Worm (Caenorhabditis elegans): ENCODE measurements around the gene Y81B9A.2.

Y81B9A.2 gene

DNA sequence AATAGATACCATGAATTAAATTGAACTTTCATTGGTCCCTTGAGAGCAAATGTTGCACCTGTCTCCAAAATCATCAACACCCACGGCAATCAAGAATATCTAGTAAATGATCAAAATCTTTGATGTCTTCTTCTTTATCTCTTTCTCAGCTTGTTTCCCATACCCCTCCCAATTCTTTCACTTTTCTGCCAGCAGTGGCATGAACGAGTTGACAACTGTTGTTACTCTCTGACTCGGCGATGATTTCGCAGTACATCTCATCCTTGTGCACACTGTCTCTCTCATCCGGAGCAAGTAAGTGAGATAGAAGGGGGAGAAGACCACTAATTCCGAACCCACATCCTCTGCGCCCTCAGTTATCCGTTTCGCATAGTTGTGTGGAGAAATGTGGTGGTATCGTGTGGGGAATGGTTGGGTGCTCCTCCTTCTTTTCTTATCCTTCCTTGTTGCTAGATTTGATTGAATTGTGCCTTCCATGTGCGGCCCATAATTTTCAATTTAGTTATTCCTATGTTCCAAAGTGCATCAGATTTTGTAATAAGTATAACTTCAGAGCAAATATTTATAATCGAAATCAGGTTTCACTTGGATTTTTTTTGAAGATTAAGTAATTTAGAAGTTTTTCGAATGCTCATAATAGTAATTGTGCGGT lies 22.6 kb upstream of the Y81B9A.2 start:
- no peak for TF ChIP-seq F13C5.2 (tag; optimal IDR thresholded peaks at IDR 0.05)
- TF ChIP-seq ets-7 (tag; optimal IDR thresholded peaks at IDR 0.05) = no peak
- no peak for TF ChIP-seq sea-1 (GFP tag; conservative IDR thresholded peaks at IDR 0.05)
- TF ChIP-seq aly-1 (tag; optimal IDR thresholded peaks at IDR 0.05) = no peak
- no peak for TF ChIP-seq tbx-37 (GFP tag; conservative IDR thresholded peaks at IDR 0.05)
- no peak for TF ChIP-seq hnd-1 (tag; optimal IDR thresholded peaks at IDR 0.05)
- no peak for TF ChIP-seq B0310.2 (tag; optimal IDR thresholded peaks at IDR 0.05)
- no peak for TF ChIP-seq tbx-11 (GFP tag; IDR thresholded peaks at IDR 0.05)

DNA sequence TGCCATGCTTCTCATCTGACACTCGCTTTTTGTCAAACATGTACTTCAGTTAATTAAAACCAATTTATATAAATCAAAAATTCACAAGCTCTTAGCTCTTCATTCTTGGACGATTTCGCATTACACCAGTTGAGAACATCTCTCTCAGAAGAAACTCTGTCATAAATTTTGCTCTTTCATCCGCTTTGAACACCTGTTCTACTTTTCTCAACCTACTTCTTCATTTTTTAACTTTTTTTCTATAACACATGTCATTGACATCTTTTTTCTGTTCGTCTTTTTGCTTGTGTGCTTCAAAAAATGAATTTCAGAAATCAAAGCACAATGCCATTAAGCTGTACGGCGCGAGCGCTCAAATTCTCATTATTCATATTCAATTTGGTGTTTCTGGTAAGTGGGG lies 21.1 kb upstream of the Y81B9A.2 start, which contains the start of gene tsp-11:
tsp-11 (plus strand) TSS at position 301 of the 400 bp plus-strand sequence.
- TF ChIP-seq hmg-4 (GFP tag; optimal IDR thresholded peaks at IDR 0.05) (no peak), B0310.2 (tag; optimal IDR thresholded peaks at IDR 0.05) (no peak), sea-1 (GFP tag; conservative IDR thresholded peaks at IDR 0.05) (no peak), ama-1 (optimal IDR thresholded peaks at IDR 0.05) (no peak), ceh-13 (GFP tag; optimal IDR thresholded peaks at IDR 0.05) (no peak), aly-1 (tag; optimal IDR thresholded peaks at IDR 0.05) (no peak), flt-1 (GFP tag; IDR thresholded peaks at IDR 0.05) (no peak), scrt-1 (GFP tag; IDR thresholded peaks at IDR 0.05) (no peak), pes-1 (GFP tag; IDR thresholded peaks at IDR 0.05) (no peak), ceh-36 (tag; optimal IDR thresholded peaks at IDR 0.05) (no peak), tra-4 (tag; optimal IDR thresholded peaks at IDR 0.05) (no peak), hmbx-1 (tag; optimal IDR thresholded peaks at IDR 0.05) (no peak), ets-7 (tag; optimal IDR thresholded peaks at IDR 0.05) (no peak), tbx-11 (GFP tag; IDR thresholded peaks at IDR 0.05) (no peak), tbx-37 (GFP tag; conservative IDR thresholded peaks at IDR 0.05) (no peak), hnd-1 (tag; optimal IDR thresholded peaks at IDR 0.05) (no peak), F13C5.2 (tag; optimal IDR thresholded peaks at IDR 0.05) (no peak)

DNA sequence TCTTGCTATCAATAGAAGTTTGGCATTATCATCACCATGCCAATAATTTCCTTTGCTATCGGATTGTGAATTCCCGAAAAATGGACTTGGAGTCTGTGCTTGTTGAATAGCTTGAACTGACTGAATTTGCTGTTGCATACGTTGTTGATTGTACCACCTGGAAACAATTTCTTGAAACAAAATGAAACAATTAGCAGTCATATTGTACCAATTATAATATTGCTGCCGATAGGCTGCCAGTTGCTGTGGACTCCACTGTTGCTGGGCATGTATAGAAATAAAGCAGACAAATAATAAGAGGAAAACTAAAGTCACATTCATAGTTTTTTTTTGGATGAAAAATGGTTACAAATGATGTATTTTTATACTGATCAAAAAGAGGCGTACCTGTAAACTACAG lies 17.0 kb upstream of the Y81B9A.2 start, which contains the start of gene B0563.10:
B0563.10 (minus strand) TSS at position 325 of the 400 bp plus-strand sequence.
- TF ChIP-seq scrt-1 (GFP tag; IDR thresholded peaks at IDR 0.05) = no peak
- TF ChIP-seq tbx-11 (GFP tag; IDR thresholded peaks at IDR 0.05) = no peak
- TF ChIP-seq aly-1 (tag; optimal IDR thresholded peaks at IDR 0.05) = no peak
- no peak for TF ChIP-seq tbx-37 (GFP tag; conservative IDR thresholded peaks at IDR 0.05)
- TF ChIP-seq F13C5.2 (tag; optimal IDR thresholded peaks at IDR 0.05) = no peak
- no peak for TF ChIP-seq ceh-13 (GFP tag; optimal IDR thresholded peaks at IDR 0.05)
- no peak for TF ChIP-seq ama-1 (optimal IDR thresholded peaks at IDR 0.05)
- TF ChIP-seq flt-1 (GFP tag; IDR thresholded peaks at IDR 0.05) = no peak
- no peak for TF ChIP-seq hmg-4 (GFP tag; optimal IDR thresholded peaks at IDR 0.05)
- TF ChIP-seq B0310.2 (tag; optimal IDR thresholded peaks at IDR 0.05) = no peak

DNA sequence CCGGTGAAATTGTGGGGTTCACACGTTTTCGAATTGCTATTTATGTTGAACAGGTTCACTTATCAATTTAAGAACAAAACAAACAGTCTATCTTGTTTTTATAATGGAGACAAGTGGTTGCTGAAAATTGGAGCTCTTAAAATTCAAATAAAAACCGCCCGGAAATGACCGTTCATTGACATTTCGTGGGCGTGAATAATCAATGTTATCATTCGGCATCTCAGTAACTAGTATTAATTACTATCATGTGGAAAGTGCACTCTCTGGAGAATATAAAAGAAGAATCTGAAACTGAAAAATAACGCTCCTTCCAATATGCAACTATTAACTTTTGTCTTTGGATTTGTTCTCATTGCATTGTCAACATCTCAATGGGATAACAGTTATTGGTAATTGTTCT lies 15.7 kb upstream of the Y81B9A.2 start, which contains the start of gene B0563.9:
B0563.9 (plus strand) TSS at position 301 of the 400 bp plus-strand sequence.
- no peak for TF ChIP-seq ceh-36 (tag; optimal IDR thresholded peaks at IDR 0.05)
- no peak for TF ChIP-seq hnd-1 (tag; optimal IDR thresholded peaks at IDR 0.05)
- no peak for TF ChIP-seq ama-1 (optimal IDR thresholded peaks at IDR 0.05)
- TF ChIP-seq ceh-13 (GFP tag; optimal IDR thresholded peaks at IDR 0.05) = no peak
- TF ChIP-seq tra-4 (tag; optimal IDR thresholded peaks at IDR 0.05) = no peak
- no peak for TF ChIP-seq flt-1 (GFP tag; IDR thresholded peaks at IDR 0.05)
- TF ChIP-seq B0310.2 (tag; optimal IDR thresholded peaks at IDR 0.05) = no peak
- no peak for TF ChIP-seq tbx-37 (GFP tag; conservative IDR thresholded peaks at IDR 0.05)
- TF ChIP-seq scrt-1 (GFP tag; IDR thresholded peaks at IDR 0.05) = no peak
- TF ChIP-seq tbx-11 (GFP tag; IDR thresholded peaks at IDR 0.05) = no peak

DNA sequence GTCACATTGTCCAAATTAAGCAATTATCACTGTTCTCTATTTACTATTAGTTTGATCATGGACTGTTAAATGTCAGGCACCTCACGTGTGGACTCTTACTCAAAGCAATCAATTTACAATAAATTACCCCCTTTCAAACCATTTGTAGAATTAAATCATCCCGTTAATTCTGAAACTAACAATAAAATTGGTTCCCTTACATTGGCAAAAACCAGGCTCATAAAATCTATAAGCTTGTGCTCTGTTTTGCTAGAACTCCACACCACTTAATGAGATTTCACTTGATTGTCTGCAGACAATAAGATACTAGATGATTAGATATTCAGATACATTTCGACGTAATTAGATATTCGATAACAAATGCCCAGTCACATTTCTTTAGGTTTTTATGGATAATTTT lies 13.9 kb upstream of the Y81B9A.2 start:
- TF ChIP-seq pes-1 (GFP tag; IDR thresholded peaks at IDR 0.05) = no peak
- no peak for TF ChIP-seq flt-1 (GFP tag; IDR thresholded peaks at IDR 0.05)
- TF ChIP-seq hmbx-1 (tag; optimal IDR thresholded peaks at IDR 0.05) = no peak
- TF ChIP-seq scrt-1 (GFP tag; IDR thresholded peaks at IDR 0.05) = no peak
- TF ChIP-seq ama-1 (optimal IDR thresholded peaks at IDR 0.05) = no peak
- TF ChIP-seq ets-7 (tag; optimal IDR thresholded peaks at IDR 0.05) = no peak
- no peak for TF ChIP-seq hnd-1 (tag; optimal IDR thresholded peaks at IDR 0.05)
- TF ChIP-seq ceh-13 (GFP tag; optimal IDR thresholded peaks at IDR 0.05) = no peak
- TF ChIP-seq tbx-11 (GFP tag; IDR thresholded peaks at IDR 0.05) = no peak
- no peak for TF ChIP-seq F13C5.2 (tag; optimal IDR thresholded peaks at IDR 0.05)
- TF ChIP-seq aly-1 (tag; optimal IDR thresholded peaks at IDR 0.05) = no peak
- no peak for TF ChIP-seq hmg-4 (GFP tag; optimal IDR thresholded peaks at IDR 0.05)
- no peak for TF ChIP-seq tbx-37 (GFP tag; conservative IDR thresholded peaks at IDR 0.05)

DNA sequence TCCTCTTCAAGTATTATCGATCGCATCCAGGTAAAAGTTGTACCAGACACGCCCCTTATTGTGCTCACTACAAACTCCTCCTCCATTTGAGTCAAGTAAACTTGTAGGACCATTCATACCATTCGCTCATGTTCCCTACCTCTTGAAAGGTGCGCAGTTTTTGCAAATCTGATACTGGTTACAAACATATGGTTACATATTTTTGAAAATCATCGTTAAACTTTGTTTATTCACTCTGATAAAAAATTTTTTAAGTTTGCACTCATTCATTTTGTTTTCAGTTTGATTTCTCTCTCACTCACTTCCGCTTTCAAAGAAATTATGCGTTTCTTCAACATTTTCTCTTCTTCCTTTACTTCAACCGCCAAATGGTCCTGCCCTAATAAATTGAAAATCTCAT lies 12.7 kb upstream of the Y81B9A.2 start, which contains the start of gene B0563.1:
B0563.1 (plus strand) TSS at position 301 of the 400 bp plus-strand sequence.
- no peak for TF ChIP-seq pes-1 (GFP tag; IDR thresholded peaks at IDR 0.05)
- TF ChIP-seq hmbx-1 (tag; optimal IDR thresholded peaks at IDR 0.05) = no peak
- TF ChIP-seq ama-1 (optimal IDR thresholded peaks at IDR 0.05) = no peak
- no peak for TF ChIP-seq hnd-1 (tag; optimal IDR thresholded peaks at IDR 0.05)
- no peak for TF ChIP-seq aly-1 (tag; optimal IDR thresholded peaks at IDR 0.05)

DNA sequence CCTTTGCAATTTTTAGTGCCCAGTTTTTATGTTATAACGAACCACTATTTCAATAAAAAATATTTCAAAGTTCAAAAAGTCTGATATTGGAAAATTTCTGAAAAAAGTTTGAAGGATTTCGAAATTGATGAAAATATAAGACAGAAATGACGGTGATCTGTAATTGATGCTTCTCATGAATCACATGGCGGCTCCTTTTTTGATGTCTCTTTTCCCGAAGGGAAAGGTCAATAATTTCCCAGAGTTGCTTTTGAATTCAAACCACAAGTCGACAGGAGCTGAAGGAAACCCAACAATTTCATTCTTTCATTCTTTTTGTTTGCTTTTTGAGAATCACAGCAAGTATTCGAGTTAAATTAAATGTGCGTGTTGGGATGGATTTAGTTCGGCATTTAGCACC lies 11.7 kb upstream of the Y81B9A.2 start, which contains the start of gene B0563.18:
B0563.18 (plus strand) TSS at position 301 of the 400 bp plus-strand sequence.
- no peak for TF ChIP-seq ceh-13 (GFP tag; optimal IDR thresholded peaks at IDR 0.05)
- no peak for TF ChIP-seq pes-1 (GFP tag; IDR thresholded peaks at IDR 0.05)
- no peak for TF ChIP-seq ceh-36 (tag; optimal IDR thresholded peaks at IDR 0.05)
- no peak for TF ChIP-seq tra-4 (tag; optimal IDR thresholded peaks at IDR 0.05)
- TF ChIP-seq hmg-4 (GFP tag; optimal IDR thresholded peaks at IDR 0.05) = no peak
- no peak for TF ChIP-seq B0310.2 (tag; optimal IDR thresholded peaks at IDR 0.05)
- TF ChIP-seq hnd-1 (tag; optimal IDR thresholded peaks at IDR 0.05) = no peak

DNA sequence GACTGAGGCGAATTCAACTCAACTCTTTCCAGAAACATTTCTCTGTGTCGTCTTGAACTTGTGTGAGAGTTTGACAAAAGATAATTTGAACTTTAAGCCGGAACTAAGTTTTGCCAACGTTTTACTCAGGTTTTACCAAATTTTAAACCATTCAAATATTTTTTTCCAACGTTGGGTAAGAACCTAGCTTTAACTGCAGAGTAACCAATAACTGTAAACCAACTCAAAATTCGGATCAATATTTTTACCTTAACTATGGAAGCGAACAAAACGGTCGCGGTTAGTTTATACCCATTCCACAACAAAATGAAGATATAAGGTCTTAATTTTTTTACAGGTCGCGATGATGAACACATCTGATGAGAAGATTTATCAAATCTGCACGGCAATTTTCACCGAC lies 11.2 kb upstream of the Y81B9A.2 start:
- no peak for TF ChIP-seq scrt-1 (GFP tag; IDR thresholded peaks at IDR 0.05)
- no peak for TF ChIP-seq tra-4 (tag; optimal IDR thresholded peaks at IDR 0.05)
- no peak for TF ChIP-seq tbx-11 (GFP tag; IDR thresholded peaks at IDR 0.05)
